Worm (Caenorhabditis elegans) whole organism, L4 larva: ENCODE data around the gene daf-41.

Source experiments
- F26F4.8 ChIP-seq: fragments of 200-800 bp; sonication (Bioruptor generic); conservative IDR thresholded peaks from 2 replicates; pipeline ENCODE4 v1.3.6; 2022; ENCODE audit warnings: missing genetic modification characterization, missing compliant biosample characterization
- F37D6.2 ChIP-seq: sonication (generic microtip); optimal IDR thresholded peaks from 2 replicates; lab custom pipeline; 2016; ENCODE audit warnings: mild to moderate bottlenecking, missing genetic modification characterization, missing compliant biosample characterization
- F44E2.7 ChIP-seq: fragments of 200-800 bp; sonication (Bioruptor generic); IDR thresholded peaks from 2 replicates; pipeline ENCODE4 v2.1.2; 2022; ENCODE audit warnings: missing genetic modification characterization, missing compliant biosample characterization
- F49E8.2 ChIP-seq: sonication (generic microtip); optimal IDR thresholded peaks from 2 replicates; lab custom pipeline; 2016; ENCODE audit warnings: missing compliant biosample characterization, mild to moderate bottlenecking, missing genetic modification characterization, borderline replicate concordance
- R02D3.7 ChIP-seq: fragments of 150-350 bp; sonication (generic microtip); optimal IDR thresholded peaks from 3 replicates; lab custom pipeline; 2014; ENCODE audit warnings: missing biosample characterization, missing genetic modification characterization
- Y105C5A.15 ChIP-seq: fragments of 200-800 bp; sonication (Bioruptor generic); IDR thresholded peaks from 2 replicates; pipeline ENCODE4 v1.3.6; 2022; ENCODE audit warnings: missing genetic modification characterization, missing compliant biosample characterization
- ZK546.5 ChIP-seq, 2 experiments: sonication (generic microtip); optimal IDR thresholded peaks; 2 replicates each; lab custom pipeline; 2017; ENCODE audit warnings: missing biosample characterization in 2 of 2, missing genetic modification characterization in 2 of 2
- aha-1 ChIP-seq: fragments of 150-350 bp; peaks from one replicate; lab custom pipeline; 2014; ENCODE audit warnings: missing biosample characterization, missing genetic modification characterization
- attf-4 ChIP-seq: sonication (generic microtip); optimal IDR thresholded peaks from 3 replicates; lab custom pipeline; 2017; ENCODE audit warnings: missing biosample characterization, missing genetic modification characterization
- ceh-20 ChIP-seq: fragments of 200-800 bp; sonication (Bioruptor generic); IDR thresholded peaks from 2 replicates; pipeline ENCODE4 v1.3.6; 2022; ENCODE audit warnings: missing genetic modification reagents, missing genetic modification characterization, missing compliant biosample characterization
- ceh-28 ChIP-seq: fragments of 150-350 bp; optimal IDR thresholded peaks from 2 replicates; lab custom pipeline; 2014; ENCODE audit warnings: missing biosample characterization, missing genetic modification reagents, missing genetic modification characterization
- ces-1 ChIP-seq: fragments of 150-350 bp; sonication (generic microtip); optimal IDR thresholded peaks from 4 replicates; lab custom pipeline; 2014; ENCODE audit warnings: missing biosample characterization, missing genetic modification reagents, missing genetic modification characterization
- cey-2 ChIP-seq: sonication (generic microtip); optimal IDR thresholded peaks from 3 replicates; lab custom pipeline; 2017; ENCODE audit warnings: missing genetic modification characterization, mild to moderate bottlenecking, missing compliant biosample characterization, antibody characterized with exemption, borderline replicate concordance; ENCODE audit not compliant: insufficient read depth
- ctbp-1 ChIP-seq: fragments of 200-800 bp; sonication (Bioruptor generic); IDR thresholded peaks from 2 replicates; pipeline ENCODE4 v1.3.6; 2022; ENCODE audit warnings: missing genetic modification reagents, missing genetic modification characterization, missing compliant biosample characterization
- daf-12 ChIP-seq: fragments of 150-350 bp; optimal IDR thresholded peaks from 2 replicates; lab custom pipeline; 2014; ENCODE audit warnings: missing biosample characterization, missing genetic modification reagents, missing genetic modification characterization
- daf-16 ChIP-seq, 3 experiments: sonication (generic microtip); optimal IDR thresholded peaks; 2 replicates each; lab custom pipeline; 2016 to 2017; ENCODE audit warnings: missing genetic modification characterization in 3 of 3, missing genetic modification reagents in 3 of 3, mild to moderate bottlenecking in 2 of 3, missing compliant biosample characterization in 2 of 3, missing biosample characterization in 1 of 3, moderate library complexity in 1 of 3
- daf-8 ChIP-seq: fragments of 200-800 bp; sonication (Bioruptor generic); IDR thresholded peaks from 2 replicates; pipeline ENCODE4 v1.3.6; 2022; ENCODE audit warnings: missing genetic modification characterization, missing compliant biosample characterization
- dmd-6 ChIP-seq: fragments of 200-800 bp; sonication (Bioruptor generic); IDR thresholded peaks from 2 replicates; pipeline ENCODE4 v1.3.6; 2022; ENCODE audit warnings: missing genetic modification reagents, missing genetic modification characterization, missing compliant biosample characterization
- dmd-8 ChIP-seq: fragments of 200-800 bp; sonication (Bioruptor generic); IDR thresholded peaks from 2 replicates; pipeline ENCODE4 v1.3.6; 2022; ENCODE audit warnings: missing genetic modification characterization, missing compliant biosample characterization
- dpl-1 ChIP-seq: fragments of 150-350 bp; optimal IDR thresholded peaks from 2 replicates; lab custom pipeline; 2014; ENCODE audit warnings: missing biosample characterization, missing genetic modification reagents, missing genetic modification characterization
- egl-27 ChIP-seq: sonication (generic microtip); optimal IDR thresholded peaks from 3 replicates; lab custom pipeline; 2017; ENCODE audit warnings: missing biosample characterization, missing genetic modification reagents, missing genetic modification characterization
- fkh-10 ChIP-seq: fragments of 150-350 bp; optimal IDR thresholded peaks from 2 replicates; lab custom pipeline; 2014; ENCODE audit warnings: missing biosample characterization, missing genetic modification reagents, missing genetic modification characterization
- gei-8 ChIP-seq: fragments of 200-800 bp; sonication (Bioruptor generic); optimal IDR thresholded peaks from 2 replicates; lab custom pipeline; 2018; ENCODE audit warnings: mild to moderate bottlenecking, missing genetic modification characterization, missing compliant biosample characterization
- hmg-1.1 ChIP-seq: fragments of 200-800 bp; sonication (Bioruptor generic); IDR thresholded peaks from 2 replicates; pipeline ENCODE4 v1.3.6; 2022; ENCODE audit warnings: missing genetic modification reagents, missing genetic modification characterization, missing compliant biosample characterization
- lim-7 ChIP-seq: fragments of 200-800 bp; sonication (Bioruptor generic); IDR thresholded peaks from 2 replicates; pipeline ENCODE4 v1.3.6; 2022; ENCODE audit warnings: missing genetic modification characterization, missing compliant biosample characterization
- lin-13 ChIP-seq: fragments of 150-350 bp; optimal IDR thresholded peaks from 2 replicates; lab custom pipeline; 2014; ENCODE audit warnings: missing biosample characterization, missing genetic modification reagents, missing genetic modification characterization
- lin-15B ChIP-seq: fragments of 150-350 bp; sonication (generic microtip); optimal IDR thresholded peaks from 3 replicates; lab custom pipeline; 2014; ENCODE audit warnings: missing biosample characterization, missing genetic modification characterization
- lin-29 ChIP-seq: fragments of 200-800 bp; sonication (Bioruptor generic); IDR thresholded peaks from 2 replicates; pipeline ENCODE4 v1.3.6; 2022; ENCODE audit warnings: missing genetic modification reagents, missing genetic modification characterization, missing compliant biosample characterization
- lin-38 ChIP-seq: fragments of 200-800 bp; sonication (Bioruptor generic); IDR thresholded peaks from 2 replicates; pipeline ENCODE4 v1.3.6; 2022; ENCODE audit warnings: missing genetic modification reagents, missing genetic modification characterization, missing compliant biosample characterization
- lin-39 ChIP-seq: fragments of 150-350 bp; optimal IDR thresholded peaks from 2 replicates; lab custom pipeline; 2014; ENCODE audit warnings: missing biosample characterization, missing genetic modification reagents, missing genetic modification characterization
- mdl-1 ChIP-seq, 2 experiments: fragments of 150-350 bp in 1 of 2; sonication (generic microtip) in 1 of 2; optimal IDR thresholded peaks; 2 replicates each; lab custom pipeline; 2014 to 2017; ENCODE audit warnings: missing biosample characterization in 2 of 2, missing genetic modification characterization in 2 of 2
- mdt-29 ChIP-seq: fragments of 200-800 bp; sonication (Bioruptor generic); IDR thresholded peaks from 2 replicates; pipeline ENCODE4 v1.3.6; 2022; ENCODE audit warnings: missing genetic modification reagents, missing genetic modification characterization, missing compliant biosample characterization
- mxl-3 ChIP-seq: fragments of 200-800 bp; sonication (Bioruptor generic); optimal IDR thresholded peaks from 2 replicates; lab custom pipeline; 2018; ENCODE audit warnings: mild to moderate bottlenecking, missing genetic modification characterization, missing compliant biosample characterization
- nhr-10 ChIP-seq: fragments of 150-350 bp; optimal IDR thresholded peaks from 2 replicates; lab custom pipeline; 2014; ENCODE audit warnings: missing biosample characterization, missing genetic modification characterization
- nhr-102 ChIP-seq: sonication (generic microtip); optimal IDR thresholded peaks from 2 replicates; lab custom pipeline; 2016; ENCODE audit warnings: mild to moderate bottlenecking, missing genetic modification characterization, moderate library complexity, missing compliant biosample characterization
- nhr-25 ChIP-seq: sonication (generic microtip); optimal IDR thresholded peaks from 2 replicates; lab custom pipeline; 2017; ENCODE audit warnings: missing genetic modification characterization, mild to moderate bottlenecking, missing compliant biosample characterization, antibody characterized with exemption, moderate library complexity, borderline replicate concordance; ENCODE audit not compliant: insufficient read depth
- nhr-42 ChIP-seq: fragments of 200-800 bp; sonication (Bioruptor generic); IDR thresholded peaks from 2 replicates; pipeline ENCODE4 v1.3.6; 2022; ENCODE audit warnings: missing genetic modification characterization, missing compliant biosample characterization
- pha-4 ChIP-seq, 2 experiments: fragments of 150-350 bp in 1 of 2; fragments of 200-800 bp in 1 of 2; sonication (Bioruptor generic) in 1 of 2; IDR thresholded peaks in 1 of 2; optimal IDR thresholded peaks in 1 of 2; 2 replicates each; pipeline versions ENCODE4 v1.3.6 to Lab custom; 2014 to 2022; ENCODE audit warnings: missing genetic modification characterization in 2 of 2, missing genetic modification reagents in 2 of 2, missing biosample characterization in 1 of 2, missing compliant biosample characterization in 1 of 2
- php-3 ChIP-seq: fragments of 200-800 bp; sonication (Bioruptor generic); IDR thresholded peaks from 2 replicates; pipeline ENCODE4 v1.3.6; 2022; ENCODE audit warnings: missing genetic modification reagents, missing genetic modification characterization, missing compliant biosample characterization
- rbr-2 ChIP-seq: sonication (generic microtip); optimal IDR thresholded peaks from 2 replicates; lab custom pipeline; 2016; ENCODE audit warnings: missing genotype, missing genetic modification characterization, missing compliant biosample characterization
- snpc-4 ChIP-seq: fragments of 150-350 bp; optimal IDR thresholded peaks from 2 replicates; lab custom pipeline; 2014; ENCODE audit warnings: missing biosample characterization, missing genetic modification characterization
- tra-1 ChIP-seq: fragments of 200-800 bp; sonication (Bioruptor generic); IDR thresholded peaks from 2 replicates; pipeline ENCODE4 v1.3.6; 2022; ENCODE audit warnings: missing genetic modification reagents, missing genetic modification characterization, missing compliant biosample characterization
- unc-130 ChIP-seq: sonication (generic microtip); optimal IDR thresholded peaks from 2 replicates; lab custom pipeline; 2016; ENCODE audit warnings: missing genetic modification reagents, missing genetic modification characterization, missing compliant biosample characterization
- unc-62 ChIP-seq, 3 experiments: fragments of 150-350 bp in 1 of 3; sonication (generic microtip); optimal IDR thresholded peaks in 2 of 3; peaks in 1 of 3; 1 replicate in 1 of 3; 2 replicates in 2 of 3; lab custom pipeline; 2014 to 2017; ENCODE audit warnings: missing biosample characterization in 3 of 3, missing genetic modification characterization in 3 of 3, missing genetic modification reagents in 3 of 3, missing genotype in 1 of 3
- vab-7 ChIP-seq: fragments of 200-800 bp; sonication (Bioruptor generic); IDR thresholded peaks from 2 replicates; pipeline ENCODE4 v1.3.6; 2022; ENCODE audit warnings: missing genetic modification reagents, missing genetic modification characterization, missing compliant biosample characterization
- zfp-2 ChIP-seq: sonication (generic microtip); optimal IDR thresholded peaks from 2 replicates; lab custom pipeline; 2016; ENCODE audit warnings: mild to moderate bottlenecking, missing genetic modification characterization, missing compliant biosample characterization
- zfp-3 ChIP-seq: fragments of 200-800 bp; sonication (Bioruptor generic); conservative IDR thresholded peaks from 2 replicates; pipeline ENCODE4 v1.3.6; 2022; ENCODE audit warnings: missing genetic modification reagents, missing genetic modification characterization, missing compliant biosample characterization
- zip-11 ChIP-seq: fragments of 200-800 bp; sonication (Bioruptor generic); IDR thresholded peaks from 2 replicates; pipeline ENCODE4 v1.3.6; 2022; ENCODE audit warnings: missing genetic modification characterization, missing compliant biosample characterization
- zip-2 ChIP-seq: fragments of 150-350 bp; optimal IDR thresholded peaks from 2 replicates; lab custom pipeline; 2014; ENCODE audit warnings: missing biosample characterization, missing genetic modification characterization
- ztf-11 ChIP-seq: fragments of 150-350 bp; optimal IDR thresholded peaks from 2 replicates; lab custom pipeline; 2014; ENCODE audit warnings: missing biosample characterization, missing genetic modification characterization

Gene daf-41

DNA sequence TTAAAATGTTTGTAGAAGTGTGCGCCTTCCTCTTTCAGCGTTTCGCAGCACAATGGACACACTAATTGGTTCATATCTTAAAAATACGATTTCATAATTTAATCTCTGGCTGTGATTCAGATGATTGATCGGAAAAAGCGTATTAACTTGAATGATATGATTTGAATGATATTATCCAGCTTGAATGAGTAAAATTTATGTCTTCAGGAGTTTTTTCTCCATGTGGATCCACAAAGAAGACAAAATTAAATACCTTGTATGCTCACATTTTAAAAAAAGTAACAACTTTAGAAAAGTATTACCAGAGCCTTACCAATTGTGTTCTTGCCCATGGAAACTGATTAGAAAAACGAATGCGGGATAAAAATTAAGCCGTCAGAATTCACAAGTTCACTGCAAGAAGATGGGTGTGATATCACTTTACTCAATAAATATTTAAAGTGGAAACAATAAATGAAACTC is 1.1 kb downstream of the daf-41 start, which contains the start of gene ztf-8 (continued):
- TF ChIP-seq F26F4.8 (GFP tag; lab: Robert Waterston, UW) (no peak), aha-1 (tag; lab: Kevin White, UChicago) (peak; percentile 19), dmd-6 (0 out of 2 replicates have a peak, but pooled peaks have one; percentile 6), ZK546.5 (tag; optimal IDR thresholded peaks at IDR 0.05; lab: Kevin White, UChicago) (no peak), attf-4 (tag; lab: Kevin White, UChicago) (no peak), hmg-1.1 (GFP tag; lab: Robert Waterston, UW) (0 out of 2 replicates have a peak, but pooled peaks have one; percentile 21), zfp-3 (GFP tag; lab: Robert Waterston, UW) (no peak), lin-29 (GFP tag; lab: Robert Waterston, UW) (no peak), ztf-11 (no peak), vab-7 (GFP tag; lab: Robert Waterston, UW) (no peak), gei-8 (GFP tag; lab: Kevin White, UChicago) (no peak), cey-2 (tag; lab: Kevin White, UChicago) (no peak), zip-11 (no peak), snpc-4 (tag; lab: Kevin White, UChicago) (no peak), dpl-1 (GFP tag; lab: Kevin White, UChicago) (no peak), pha-4 (GFP tag; IDR thresholded peaks at IDR 0.05; lab: Robert Waterston, UW) (peak; percentile 43; the same call in 1 of the 2 replicates), pha-4 (tag; optimal IDR thresholded peaks at IDR 0.05; lab: Kevin White, UChicago) (no peak), mdt-29 (GFP tag; lab: Robert Waterston, UW) (no peak), ceh-20 (GFP tag; lab: Robert Waterston, UW) (no peak), nhr-102 (no peak), zip-2 (tag; lab: Kevin White, UChicago) (no peak), daf-8 (GFP tag; lab: Robert Waterston, UW) (no peak), lin-13 (GFP tag; lab: Kevin White, UChicago) (no peak), nhr-25 (tag; lab: Kevin White, UChicago) (no peak), lin-15B (tag; lab: Kevin White, UChicago) (no peak), zfp-2 (tag; lab: Kevin White, UChicago) (no peak), mxl-3 (GFP tag; lab: Kevin White, UChicago) (no peak), unc-62 (GFP tag; optimal IDR thresholded peaks at IDR 0.05 in 1 of 2; lab: Kevin White, UChicago) (no peak), unc-62 (tag; optimal IDR thresholded peaks at IDR 0.05; lab: Kevin White, UChicago) (no peak), nhr-10 (tag; lab: Kevin White, UChicago) (no peak), egl-27 (no peak), ctbp-1 (no peak), lim-7 (GFP tag; lab: Robert Waterston, UW) (no peak), daf-12 (tag; lab: Kevin White, UChicago) (no peak), Y105C5A.15 (GFP tag; lab: Robert Waterston, UW) (no peak), mdl-1 (tag; optimal IDR thresholded peaks at IDR 0.05; lab: Kevin White, UChicago) (no peak), nhr-42 (GFP tag; lab: Robert Waterston, UW) (no peak), F44E2.7 (no peak), F49E8.2 (tag; lab: Kevin White, UChicago) (peak; percentile 81), F37D6.2 (tag; lab: Kevin White, UChicago) (no peak), php-3 (GFP tag; lab: Robert Waterston, UW) (no peak), daf-16 (GFP tag; optimal IDR thresholded peaks at IDR 0.05; lab: Kevin White, UChicago) (no peak), daf-16 (tag; optimal IDR thresholded peaks at IDR 0.05; lab: Kevin White, UChicago) (peak; percentile 0), unc-130 (GFP tag; lab: Kevin White, UChicago) (no peak), fkh-10 (GFP tag; lab: Kevin White, UChicago) (no peak), lin-38 (GFP tag; lab: Robert Waterston, UW) (peak; percentile 54), rbr-2 (no peak), tra-1 (GFP tag; lab: Robert Waterston, UW) (no peak), ces-1 (GFP tag; lab: Kevin White, UChicago) (no peak), R02D3.7 (tag; lab: Kevin White, UChicago) (no peak), lin-39 (tag; lab: Kevin White, UChicago) (no peak), dmd-8 (GFP tag; lab: Robert Waterston, UW) (no peak), ceh-28 (tag; lab: Kevin White, UChicago) (no peak)
